Fruit fly (Drosophila melanogaster): Measurements from ENCODE around the gene Dph2.

The Dph2 gene

dm6 chr3R:14853767-14854191 lies 40.0 kb downstream of the Dph2 start (continued):
- TF ChIP-seq Dfd (GFP tag; optimal IDR thresholded peaks at IDR 0.05) (no peak), sna (GFP tag; IDR thresholded peaks at IDR 0.05; ENCODE audit: partially characterized antibody) (peak; percentile 47), CG11560 (tag; IDR thresholded peaks at IDR 0.05) (no peak), CG8290 (GFP tag; optimal IDR thresholded peaks at IDR 0.05) (no peak), CG8290 (tag; optimal IDR thresholded peaks at IDR 0.05) (peak in 1 of 2 experiments; percentile 64), luna (GFP tag; optimal IDR thresholded peaks at IDR 0.05) (peak; percentile 24), CG6175 (GFP tag; IDR thresholded peaks at IDR 0.05) (0 out of 3 replicates have a peak, but pooled peaks have one; percentile 37), CG10654 (GFP tag; optimal IDR thresholded peaks at IDR 0.05) (no peak), CG17385 (GFP tag; optimal IDR thresholded peaks at IDR 0.05) (peak; percentile 68), CG5953 (GFP tag; IDR thresholded peaks at IDR 0.05) (no peak), CG17829 (tag; optimal IDR thresholded peaks at IDR 0.05) (peak; percentile 38), Gsc (GFP tag; IDR thresholded peaks at IDR 0.05) (no peak), hbn (GFP tag; IDR thresholded peaks at IDR 0.05; ENCODE audit: partially characterized antibody) (no peak), H2.0 (GFP tag; IDR thresholded peaks at IDR 0.05) (no peak), crol (GFP tag; IDR thresholded peaks at IDR 0.05) (0 out of 2 replicates have a peak, but pooled peaks have one; percentile 12), Ssrp (tag; optimal IDR thresholded peaks at IDR 0.05) (no peak), CG13624 (GFP tag; optimal IDR thresholded peaks at IDR 0.05) (peak; percentile 51), zfh2 (GFP tag; optimal IDR thresholded peaks at IDR 0.05) (no peak), p53 (GFP tag; optimal IDR thresholded peaks at IDR 0.05) (no peak), ftz-f1 (GFP tag; optimal IDR thresholded peaks at IDR 0.05) (no peak), Sox102F (GFP tag; optimal IDR thresholded peaks at IDR 0.05) (no peak), Ets65A (GFP tag) (no peak), CG17912 (GFP tag; optimal IDR thresholded peaks at IDR 0.05) (no peak), CG15073 (GFP tag; optimal IDR thresholded peaks at IDR 0.05) (no peak), CG17359 (tag; optimal IDR thresholded peaks at IDR 0.05) (no peak), ro (GFP tag; IDR thresholded peaks at IDR 0.05) (no peak), az2 (GFP tag; optimal IDR thresholded peaks at IDR 0.05) (no peak), tna (GFP tag; IDR thresholded peaks at IDR 0.05; ENCODE audit: partially characterized antibody) (no peak), CoRest (tag; optimal IDR thresholded peaks at IDR 0.05) (no peak), ssp (GFP tag; IDR thresholded peaks at IDR 0.05) (no peak), kah (GFP tag; optimal IDR thresholded peaks at IDR 0.05) (peak; percentile 41), CG1832 (GFP tag; optimal IDR thresholded peaks at IDR 0.05) (peak; percentile 53), CG11093 (GFP tag; IDR thresholded peaks at IDR 0.05) (no peak), NC2α (GFP tag; optimal IDR thresholded peaks at IDR 0.05) (no peak), Adf1 (GFP tag; IDR thresholded peaks at IDR 0.05) (peak; percentile 69; the same call in 1 of the 2 replicates), CG2889 (GFP tag; IDR thresholded peaks at IDR 0.05) (no peak), CG31441 (GFP tag; IDR thresholded peaks at IDR 0.05) (no peak; the same call in 1 of the 2 replicates), CG9437 (GFP tag; optimal IDR thresholded peaks at IDR 0.05) (no peak), ranshi (GFP tag; IDR thresholded peaks at IDR 0.05) (no peak), Abd-B (GFP tag; optimal IDR thresholded peaks at IDR 0.05) (no peak), CG13287 (GFP tag; IDR thresholded peaks at IDR 0.05; ENCODE audit: partially characterized antibody) (peak; percentile 32; the same call in 1 of the 2 replicates), hkb (optimal IDR thresholded peaks at IDR 0.05) (no peak), hkb (GFP tag; IDR thresholded peaks at IDR 0.05) (peak; percentile 70; the same call in 1 of the 2 replicates), lov (optimal IDR thresholded peaks at IDR 0.05) (no peak), lov (GFP tag; IDR thresholded peaks at IDR 0.05) (no peak), fu2 (GFP tag; optimal IDR thresholded peaks at IDR 0.05) (no peak), eve (GFP tag; optimal IDR thresholded peaks at IDR 0.05) (no peak), CG11085 (GFP tag; IDR thresholded peaks at IDR 0.05) (no peak), ttk (GFP tag; IDR thresholded peaks at IDR 0.05) (no peak), CG1603 (tag; optimal IDR thresholded peaks at IDR 0.05) (peak; percentile 33), Hr51 (GFP tag; optimal IDR thresholded peaks at IDR 0.05) (peak in 1 of 2 experiments; percentile 9), HLH4C (GFP tag; IDR thresholded peaks at IDR 0.05; ENCODE audit: partially characterized antibody) (0 out of 3 replicates have a peak, but pooled peaks have one; percentile 10)

All from whole organism, embryonic.